Fruit fly (Drosophila melanogaster) whole organism, embryonic: Measurements from ENCODE around the gene Srg3.
A peak's percentile ranks its signal among the peaks of the same experiment; 100 is the strongest.

ENCODE experiments used
- Ada2b ChIP-seq: fragments of 200-800 bp; sonication (Bioruptor generic); IDR thresholded peaks from 2 replicates; pipeline ENCODE4 v1.3.6; 2022; ENCODE audit warnings: missing biosample characterization, missing genetic modification characterization
- CG10267 ChIP-seq: fragments of 200-800 bp; sonication (Bioruptor generic); optimal IDR thresholded peaks from 2 replicates; lab custom pipeline; 2018; ENCODE audit warnings: missing biosample characterization, mild to moderate bottlenecking, missing genetic modification characterization, moderate library complexity
- CG11093 ChIP-seq: fragments of 200-800 bp; sonication (Bioruptor generic); IDR thresholded peaks from 3 replicates; pipeline ENCODE4 v1.3.6; 2022; ENCODE audit warnings: missing biosample characterization, missing genetic modification characterization
- CG13123 ChIP-seq: fragments of 200-800 bp; sonication (Bioruptor generic); optimal IDR thresholded peaks from 2 replicates; lab custom pipeline; 2016; ENCODE audit warnings: missing biosample characterization, missing genetic modification characterization
- CG13287 ChIP-seq: fragments of 200-800 bp; sonication (Bioruptor generic); IDR thresholded peaks from 2 replicates; pipeline ENCODE4 v1.3.6; 2022; ENCODE audit warnings: missing biosample characterization, missing genetic modification characterization; ENCODE audit not compliant: partially characterized antibody
- CG13775 ChIP-seq: fragments of 200-800 bp; sonication (Bioruptor generic); optimal IDR thresholded peaks from 3 replicates; lab custom pipeline; 2017; ENCODE audit warnings: missing biosample characterization, mild to moderate bottlenecking, missing genetic modification characterization
- CG15011 ChIP-seq: fragments of 200-800 bp; sonication (Bioruptor generic); optimal IDR thresholded peaks from 3 replicates; lab custom pipeline; 2018; ENCODE audit warnings: missing biosample characterization, mild to moderate bottlenecking, missing genetic modification characterization
- CG15269 ChIP-seq: fragments of 200-800 bp; sonication (Bioruptor generic); optimal IDR thresholded peaks from 2 replicates; lab custom pipeline; 2018; ENCODE audit warnings: missing biosample characterization, mild to moderate bottlenecking, missing genetic modification characterization, moderate library complexity
- CG15514 ChIP-seq: fragments of 200-800 bp; sonication (Bioruptor generic); optimal IDR thresholded peaks from 3 replicates; lab custom pipeline; 2017; ENCODE audit warnings: missing biosample characterization, missing genetic modification characterization, mild to moderate bottlenecking, moderate library complexity, missing genetic modification reagents
- CG1647 ChIP-seq: fragments of 200-800 bp; sonication (Bioruptor generic); optimal IDR thresholded peaks from 3 replicates; lab custom pipeline; 2016; ENCODE audit warnings: missing biosample characterization, missing genetic modification characterization
- CG2199 ChIP-seq: fragments of 200-800 bp; sonication (Bioruptor generic); IDR thresholded peaks from 3 replicates; pipeline ENCODE4 v1.3.6; 2022; ENCODE audit warnings: missing biosample characterization, missing genetic modification characterization
- CG30020 ChIP-seq: fragments of 200-800 bp; optimal IDR thresholded peaks from 2 replicates; lab custom pipeline; 2019; ENCODE audit warnings: missing biosample characterization, mild to moderate bottlenecking, missing genetic modification characterization, moderate library complexity
- CG31441 ChIP-seq: fragments of 200-800 bp; sonication (Bioruptor generic); IDR thresholded peaks from 2 replicates; pipeline ENCODE4 v1.3.6; 2022; ENCODE audit warnings: missing biosample characterization, missing genetic modification characterization
- CG3163 ChIP-seq: fragments of 200-800 bp; sonication (Bioruptor generic); optimal IDR thresholded peaks from 3 replicates; lab custom pipeline; 2016; ENCODE audit warnings: missing biosample characterization, missing genetic modification characterization
- CG6254 ChIP-seq: fragments of 200-800 bp; sonication (Bioruptor generic); optimal IDR thresholded peaks from 3 replicates; lab custom pipeline; 2017; ENCODE audit warnings: mild to moderate bottlenecking, missing biosample characterization, missing genetic modification reagents, missing genetic modification characterization
- CG7357 ChIP-seq: fragments of 200-800 bp; sonication (Bioruptor generic); IDR thresholded peaks from 3 replicates; pipeline ENCODE4 v1.3.6; 2022; ENCODE audit warnings: missing biosample characterization, missing genetic modification characterization
- CG7987 ChIP-seq: fragments of 200-800 bp; sonication (Bioruptor generic); optimal IDR thresholded peaks from 2 replicates; lab custom pipeline; 2018; ENCODE audit warnings: missing biosample characterization, mild to moderate bottlenecking, missing genetic modification characterization, moderate library complexity
- CG9609 ChIP-seq: fragments of 200-800 bp; sonication (Bioruptor generic); optimal IDR thresholded peaks from 3 replicates; lab custom pipeline; 2016; ENCODE audit warnings: missing biosample characterization, missing genetic modification characterization
- Chrac-16 ChIP-seq: fragments of 200-800 bp; sonication (Bioruptor generic); optimal IDR thresholded peaks from 3 replicates; lab custom pipeline; 2016; ENCODE audit warnings: missing biosample characterization, missing genetic modification characterization
- CoRest ChIP-seq: fragments of 200-800 bp; sonication (Bioruptor generic); optimal IDR thresholded peaks from 3 replicates; lab custom pipeline; 2018; ENCODE audit warnings: missing biosample characterization, mild to moderate bottlenecking, missing genetic modification characterization, moderate library complexity
- D ChIP-seq, 2 experiments: fragments of 200-800 bp in 1 of 2; fragments of >200 bp in 1 of 2; sonication (Bioruptor generic) in 1 of 2; optimal IDR thresholded peaks; 2 replicates in 1 of 2; 3 replicates in 1 of 2; lab custom pipeline; 2017; ENCODE audit warnings: mild to moderate bottlenecking in 1 of 2, missing biosample characterization in 1 of 2, missing genetic modification characterization in 1 of 2, missing genetic modification reagents in 1 of 2
- Dll ChIP-seq: fragments of 200-800 bp; sonication (Bioruptor generic); IDR thresholded peaks from 4 replicates; pipeline ENCODE4 v1.3.6; 2022; ENCODE audit warnings: missing biosample characterization, missing genetic modification characterization; ENCODE audit not compliant: partially characterized antibody
- HLH4C ChIP-seq: fragments of 200-800 bp; sonication (Bioruptor generic); IDR thresholded peaks from 3 replicates; pipeline ENCODE4 v1.3.6; 2022; ENCODE audit warnings: missing biosample characterization, missing genetic modification characterization; ENCODE audit not compliant: partially characterized antibody
- Lhr ChIP-seq: fragments of 200-800 bp; sonication (Bioruptor generic); optimal IDR thresholded peaks from 3 replicates; lab custom pipeline; 2017; ENCODE audit warnings: mild to moderate bottlenecking, missing biosample characterization, missing genetic modification reagents, missing genetic modification characterization
- MTF-1 ChIP-seq: fragments of 200-800 bp; sonication (Bioruptor generic); optimal IDR thresholded peaks from 2 replicates; lab custom pipeline; 2018; ENCODE audit warnings: missing biosample characterization, mild to moderate bottlenecking, missing genetic modification characterization, borderline replicate concordance
- Max ChIP-seq: fragments of 200-800 bp; sonication (Bioruptor generic); optimal IDR thresholded peaks from 2 replicates; lab custom pipeline; 2016; ENCODE audit warnings: missing biosample characterization, mild to moderate bottlenecking, missing genetic modification characterization
- Med ChIP-seq: fragments of 200-800 bp; sonication (Bioruptor generic); peaks from one replicate; lab custom pipeline; 2016; ENCODE audit warnings: missing biosample characterization, missing genetic modification characterization, mild to moderate bottlenecking, inconsistent platforms, moderate library complexity
- Sin3A ChIP-seq: fragments of >200 bp; optimal IDR thresholded peaks from 2 replicates; lab custom pipeline; 2018
- Ssrp ChIP-seq: fragments of 200-800 bp; sonication (Bioruptor generic); optimal IDR thresholded peaks from 2 replicates; lab custom pipeline; 2018; ENCODE audit warnings: missing biosample characterization, mild to moderate bottlenecking, missing genetic modification characterization, moderate library complexity
- Stat92E ChIP-seq, 3 experiments: fragments of >200 bp in 2 of 3; fragments of 200-800 bp in 1 of 3; sonication (Bioruptor generic) in 1 of 3; optimal IDR thresholded peaks; 2 replicates each; lab custom pipeline; 2017 to 2019; ENCODE audit warnings: missing biosample characterization in 3 of 3, missing genetic modification characterization in 3 of 3, mild to moderate bottlenecking in 1 of 3, moderate library complexity in 1 of 3
- abd-A ChIP-seq: fragments of 200-800 bp; sonication (Bioruptor generic); optimal IDR thresholded peaks from 3 replicates; lab custom pipeline; 2019; ENCODE audit warnings: missing biosample characterization, mild to moderate bottlenecking, missing genetic modification characterization, moderate library complexity
- az2 ChIP-seq: fragments of 200-800 bp; sonication (Bioruptor generic); optimal IDR thresholded peaks from 3 replicates; lab custom pipeline; 2016; ENCODE audit warnings: missing biosample characterization, missing genetic modification characterization
- bbx ChIP-seq: fragments of 200-800 bp; sonication (Bioruptor generic); IDR thresholded peaks from 2 replicates; pipeline ENCODE4 v1.3.6; 2022; ENCODE audit warnings: missing biosample characterization, missing genetic modification characterization; ENCODE audit not compliant: partially characterized antibody
- cad ChIP-seq: fragments of >200 bp; optimal IDR thresholded peaks from 2 replicates; lab custom pipeline; 2017; ENCODE audit warnings: missing biosample characterization, missing genetic modification characterization
- caup ChIP-seq: fragments of 200-800 bp; sonication (Bioruptor generic); optimal IDR thresholded peaks from 3 replicates; lab custom pipeline; 2017; ENCODE audit warnings: missing biosample characterization, mild to moderate bottlenecking, missing genetic modification characterization, moderate library complexity; ENCODE audit not compliant: severe bottlenecking
- chm ChIP-seq: fragments of 200-800 bp; sonication (Bioruptor generic); IDR thresholded peaks from 2 replicates; pipeline ENCODE4 v1.3.6; 2022; ENCODE audit warnings: missing biosample characterization, missing genetic modification characterization
- croc ChIP-seq: fragments of 200-800 bp; sonication (Bioruptor generic); conservative IDR thresholded peaks from 3 replicates; pipeline ENCODE4 v1.3.6; 2022; ENCODE audit warnings: missing biosample characterization, missing genetic modification characterization
- fru ChIP-seq: fragments of >200 bp; optimal IDR thresholded peaks from 2 replicates; lab custom pipeline; 2017
- hb ChIP-seq: fragments of 200-800 bp; sonication (Bioruptor generic); IDR thresholded peaks from 3 replicates; pipeline ENCODE4 v1.3.6; 2022; ENCODE audit warnings: missing biosample characterization, missing genetic modification characterization; ENCODE audit not compliant: partially characterized antibody
- insv ChIP-seq, 2 experiments: fragments of 200-800 bp; sonication (Bioruptor generic); optimal IDR thresholded peaks; 3 replicates each; lab custom pipeline; 2016 to 2018; ENCODE audit warnings: missing biosample characterization in 2 of 2, missing genetic modification characterization in 2 of 2
- jigr1 ChIP-seq: fragments of 200-800 bp; sonication (Bioruptor generic); IDR thresholded peaks from 3 replicates; pipeline ENCODE4 v1.3.6; 2022; ENCODE audit warnings: missing biosample characterization, missing genetic modification characterization
- nom ChIP-seq: fragments of 200-800 bp; sonication (Bioruptor generic); optimal IDR thresholded peaks from 2 replicates; lab custom pipeline; 2017; ENCODE audit warnings: missing biosample characterization, missing genetic modification characterization, mild to moderate bottlenecking, moderate library complexity, missing genetic modification reagents
- org-1 ChIP-seq: fragments of 200-800 bp; sonication (Bioruptor generic); optimal IDR thresholded peaks from 2 replicates; lab custom pipeline; 2017; ENCODE audit warnings: missing biosample characterization, missing genetic modification characterization
- slou ChIP-seq: fragments of 200-800 bp; sonication (Bioruptor generic); optimal IDR thresholded peaks from 3 replicates; lab custom pipeline; 2016; ENCODE audit warnings: missing biosample characterization, missing genetic modification characterization
- sr ChIP-seq: fragments of 200-800 bp; sonication (Bioruptor generic); IDR thresholded peaks from 3 replicates; pipeline ENCODE4 v1.3.6; 2022; ENCODE audit warnings: missing biosample characterization, missing genetic modification characterization
- tll ChIP-seq, 2 experiments: fragments of 200-800 bp in 1 of 2; fragments of >200 bp in 1 of 2; sonication (Bioruptor generic) in 1 of 2; optimal IDR thresholded peaks; 2 replicates each; lab custom pipeline; 2017 to 2019; ENCODE audit warnings: missing biosample characterization in 2 of 2, missing genetic modification characterization in 2 of 2, mild to moderate bottlenecking in 1 of 2, moderate library complexity in 1 of 2
- trh ChIP-seq: fragments of 200-800 bp; sonication (Bioruptor generic); optimal IDR thresholded peaks from 2 replicates; lab custom pipeline; 2016; ENCODE audit warnings: missing biosample characterization, missing genetic modification characterization
- ttk ChIP-seq: fragments of 200-800 bp; sonication (Bioruptor generic); IDR thresholded peaks from 2 replicates; pipeline ENCODE4 v2.1.2; 2022; ENCODE audit warnings: missing biosample characterization, missing genetic modification characterization
- vfl ChIP-seq: fragments of 200-800 bp; sonication (Bioruptor generic); optimal IDR thresholded peaks from 2 replicates; lab custom pipeline; 2016; ENCODE audit warnings: missing biosample characterization, missing genetic modification characterization
- wor ChIP-seq: fragments of 200-800 bp; sonication (Bioruptor generic); IDR thresholded peaks from 2 replicates; pipeline ENCODE4 v1.3.6; 2022; ENCODE audit warnings: missing biosample characterization, missing genetic modification characterization

Gene Srg3

DNA sequence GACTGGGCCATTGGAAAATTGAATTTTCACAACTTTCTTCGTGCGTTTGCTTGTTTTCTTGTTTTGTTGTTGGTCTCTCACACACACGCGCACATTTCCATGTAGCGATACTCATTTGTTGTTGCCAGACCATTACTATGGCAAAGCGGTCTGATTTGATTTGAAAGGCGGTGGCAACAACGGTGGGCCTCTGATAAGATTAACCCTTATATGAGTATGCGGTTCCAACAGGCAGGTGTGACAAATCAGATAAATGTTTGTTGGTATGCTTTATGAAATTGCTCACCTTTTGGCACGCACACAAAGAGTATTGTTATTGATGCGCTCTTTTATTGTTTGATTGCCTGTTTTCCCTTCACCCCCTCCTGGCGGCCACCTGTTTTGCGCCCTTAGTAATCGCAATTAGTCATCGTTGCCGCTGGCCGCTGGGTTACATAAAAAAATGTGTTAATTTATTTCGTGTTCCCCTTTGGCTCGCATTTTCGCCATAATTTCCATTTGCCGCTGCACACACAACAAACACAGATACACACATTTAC, 4.3 kb downstream of the Srg3 start (continued):
- TF ChIP-seq CG31441 (no peak), az2 (GFP tag; lab: Kevin White, UChicago) (no peak), jigr1 (GFP tag; lab: Robert Waterston, UW) (no peak), Dll (GFP tag; lab: Robert Waterston, UW) (no peak), Max (GFP tag; lab: Kevin White, UChicago) (no peak), CoRest (tag; lab: Kevin White, UChicago) (no peak), D (optimal IDR thresholded peaks at IDR 0.05; lab: Kevin White, UChicago) (peak; percentile 89), D (GFP tag; optimal IDR thresholded peaks at IDR 0.05; lab: Kevin White, UChicago) (no peak), org-1 (no peak), sr (GFP tag; lab: Robert Waterston, UW) (no peak), HLH4C (GFP tag; lab: Robert Waterston, UW) (no peak), fru (lab: Kevin White, UChicago) (no peak), CG2199 (GFP tag; lab: Robert Waterston, UW) (0 out of 3 replicates have a peak, but pooled peaks have one; percentile 8), bbx (GFP tag; lab: Robert Waterston, UW) (no peak), CG13287 (GFP tag; lab: Robert Waterston, UW) (no peak), cad (GFP tag; lab: Kevin White, UChicago) (peak; percentile 23), hb (GFP tag; lab: Robert Waterston, UW) (no peak), croc (GFP tag; lab: Robert Waterston, UW) (no peak), vfl (GFP tag; lab: Kevin White, UChicago) (no peak), CG3163 (GFP tag; lab: Kevin White, UChicago) (no peak), CG30020 (tag; lab: Kevin White, UChicago) (no peak), Med (peak; percentile 82), CG6254 (no peak), Lhr (GFP tag; lab: Kevin White, UChicago) (no peak), CG15269 (tag; lab: Kevin White, UChicago) (peak; percentile 14), MTF-1 (no peak), ttk (GFP tag; lab: Robert Waterston, UW) (no peak), slou (GFP tag; lab: Kevin White, UChicago) (no peak), nom (GFP tag; lab: Kevin White, UChicago) (no peak), Ssrp (no peak), insv (GFP tag; optimal IDR thresholded peaks at IDR 0.05; lab: Kevin White, UChicago) (peak; percentile 97 to 100), abd-A (tag; lab: Kevin White, UChicago) (peak; percentile 24), chm (GFP tag; lab: Robert Waterston, UW) (no peak), Chrac-16 (GFP tag; lab: Kevin White, UChicago) (no peak), CG15514 (no peak), tll (GFP tag; optimal IDR thresholded peaks at IDR 0.05; lab: Kevin White, UChicago) (peak in 1 of 2 experiments; percentile 45), CG13123 (GFP tag; lab: Kevin White, UChicago) (no peak), CG13775 (GFP tag; lab: Kevin White, UChicago) (no peak), trh (GFP tag; lab: Kevin White, UChicago) (no peak), wor (GFP tag; lab: Robert Waterston, UW) (no peak), Ada2b (GFP tag; lab: Robert Waterston, UW) (no peak), CG11093 (GFP tag; lab: Robert Waterston, UW) (no peak), CG7357 (GFP tag; lab: Robert Waterston, UW) (no peak), Stat92E (GFP tag; optimal IDR thresholded peaks at IDR 0.05; lab: Kevin White, UChicago) (no peak), CG9609 (GFP tag; lab: Kevin White, UChicago) (no peak), CG15011 (GFP tag; lab: Kevin White, UChicago) (no peak), CG1647 (no peak), CG7987 (GFP tag; lab: Kevin White, UChicago) (no peak), caup (peak; percentile 36), Sin3A (lab: Kevin White, UChicago) (no peak), CG10267 (tag; lab: Kevin White, UChicago) (no peak)
